Fruit fly (Drosophila melanogaster) whole organism, embryonic: ENCODE results near the gene CG14110.
A peak's percentile ranks its signal among the peaks of the same experiment; 100 is the strongest.

Experiments
- Ada2b ChIP-seq: fragments of 200-800 bp; sonication (Bioruptor generic); IDR thresholded peaks from 2 replicates; pipeline ENCODE4 v1.3.6; 2022; ENCODE audit warnings: missing biosample characterization, missing genetic modification characterization
- Asciz ChIP-seq: fragments of 200-800 bp; sonication (Bioruptor generic); optimal IDR thresholded peaks from 2 replicates; lab custom pipeline; 2017; ENCODE audit warnings: missing biosample characterization, mild to moderate bottlenecking, missing genetic modification characterization, missing genetic modification reagents
- Atf3 ChIP-seq: fragments of 200-800 bp; sonication (Bioruptor generic); optimal IDR thresholded peaks from 3 replicates; lab custom pipeline; 2016; ENCODE audit warnings: missing biosample characterization, missing genetic modification characterization
- CG10654 ChIP-seq: fragments of 200-800 bp; sonication (Bioruptor generic); optimal IDR thresholded peaks from 2 replicates; lab custom pipeline; 2016; ENCODE audit warnings: missing biosample characterization, missing genetic modification characterization
- CG12391 ChIP-seq: fragments of 200-800 bp; sonication (Bioruptor generic); optimal IDR thresholded peaks from 3 replicates; lab custom pipeline; 2018; ENCODE audit warnings: missing biosample characterization, mild to moderate bottlenecking, missing genetic modification characterization, moderate library complexity
- CG13123 ChIP-seq: fragments of 200-800 bp; sonication (Bioruptor generic); optimal IDR thresholded peaks from 2 replicates; lab custom pipeline; 2016; ENCODE audit warnings: missing biosample characterization, missing genetic modification characterization
- CG15011 ChIP-seq: fragments of 200-800 bp; sonication (Bioruptor generic); optimal IDR thresholded peaks from 3 replicates; lab custom pipeline; 2018; ENCODE audit warnings: missing biosample characterization, mild to moderate bottlenecking, missing genetic modification characterization
- CG15269 ChIP-seq: fragments of 200-800 bp; sonication (Bioruptor generic); optimal IDR thresholded peaks from 2 replicates; lab custom pipeline; 2018; ENCODE audit warnings: missing biosample characterization, mild to moderate bottlenecking, missing genetic modification characterization, moderate library complexity
- CG1529 ChIP-seq: fragments of 200-800 bp; sonication (Bioruptor generic); optimal IDR thresholded peaks from 3 replicates; lab custom pipeline; 2018; ENCODE audit warnings: missing biosample characterization, missing genetic modification characterization
- CG1603 ChIP-seq: fragments of 200-800 bp; sonication (Bioruptor generic); optimal IDR thresholded peaks from 2 replicates; lab custom pipeline; 2019; ENCODE audit warnings: missing biosample characterization, mild to moderate bottlenecking, missing genetic modification characterization, moderate library complexity
- CG17186 ChIP-seq: fragments of 200-800 bp; sonication (Bioruptor generic); optimal IDR thresholded peaks from 3 replicates; lab custom pipeline; 2017; ENCODE audit warnings: missing biosample characterization, missing genetic modification reagents, missing genetic modification characterization
- CG17328 ChIP-seq: fragments of 200-800 bp; sonication (Bioruptor generic); IDR thresholded peaks from 2 replicates; pipeline ENCODE4 v1.3.6; 2022; ENCODE audit warnings: missing biosample characterization, missing genetic modification characterization
- CG17359 ChIP-seq: fragments of 200-800 bp; sonication (Bioruptor generic); optimal IDR thresholded peaks from 3 replicates; lab custom pipeline; 2018; ENCODE audit warnings: missing biosample characterization, mild to moderate bottlenecking, missing genetic modification characterization, moderate library complexity
- CG17829 ChIP-seq: fragments of 200-800 bp; optimal IDR thresholded peaks from 2 replicates; lab custom pipeline; 2019; ENCODE audit warnings: missing biosample characterization, mild to moderate bottlenecking, missing genetic modification characterization, moderate library complexity
- CG1792 ChIP-seq: fragments of 200-800 bp; sonication (Bioruptor generic); optimal IDR thresholded peaks from 2 replicates; lab custom pipeline; 2016; ENCODE audit warnings: missing biosample characterization, missing genetic modification characterization
- CG30020 ChIP-seq: fragments of 200-800 bp; optimal IDR thresholded peaks from 2 replicates; lab custom pipeline; 2019; ENCODE audit warnings: missing biosample characterization, mild to moderate bottlenecking, missing genetic modification characterization, moderate library complexity
- CG3163 ChIP-seq: fragments of 200-800 bp; sonication (Bioruptor generic); optimal IDR thresholded peaks from 3 replicates; lab custom pipeline; 2016; ENCODE audit warnings: missing biosample characterization, missing genetic modification characterization
- CG32532 ChIP-seq: fragments of 200-800 bp; sonication (Bioruptor generic); IDR thresholded peaks from 2 replicates; pipeline ENCODE4 v1.3.6; 2022; ENCODE audit warnings: missing biosample characterization, missing genetic modification characterization
- CG3407 ChIP-seq: fragments of 200-800 bp; sonication (Bioruptor generic); optimal IDR thresholded peaks from 2 replicates; lab custom pipeline; 2018; ENCODE audit warnings: missing biosample characterization, mild to moderate bottlenecking, missing genetic modification characterization
- CG3726 ChIP-seq: fragments of 200-800 bp; sonication (Bioruptor generic); IDR thresholded peaks from 3 replicates; pipeline ENCODE4, ENCODE4 v1.3.6; 2022; ENCODE audit warnings: missing biosample characterization, missing genetic modification characterization
- CG3838 ChIP-seq: fragments of 200-800 bp; sonication (Bioruptor generic); optimal IDR thresholded peaks from 3 replicates; lab custom pipeline; 2016; ENCODE audit warnings: missing biosample characterization, missing genetic modification characterization
- CG6791 ChIP-seq: fragments of 200-800 bp; sonication (Bioruptor generic); IDR thresholded peaks from 3 replicates; pipeline ENCODE4 v1.3.6; 2022; ENCODE audit warnings: missing biosample characterization, missing genetic modification characterization; ENCODE audit not compliant: partially characterized antibody
- CG8290 ChIP-seq, 3 experiments: fragments of 200-800 bp; sonication (Bioruptor generic); optimal IDR thresholded peaks; 2 replicates each; lab custom pipeline; 2016 to 2019; ENCODE audit warnings: missing biosample characterization in 3 of 3, missing genetic modification characterization in 3 of 3, mild to moderate bottlenecking in 2 of 3, moderate library complexity in 1 of 3
- CG8924 ChIP-seq: fragments of 200-800 bp; optimal IDR thresholded peaks from 3 replicates; lab custom pipeline; 2019; ENCODE audit warnings: missing biosample characterization, mild to moderate bottlenecking, missing genetic modification characterization, moderate library complexity
- CG9215 ChIP-seq: fragments of 200-800 bp; sonication (Bioruptor generic); IDR thresholded peaks from 2 replicates; pipeline ENCODE4 v1.3.6; 2022; ENCODE audit warnings: missing biosample characterization, missing genetic modification characterization
- CTCF ChIP-seq: fragments of 200-800 bp; sonication (Bioruptor generic); optimal IDR thresholded peaks from 2 replicates; lab custom pipeline; 2017; ENCODE audit warnings: missing biosample characterization, mild to moderate bottlenecking, missing genetic modification characterization, moderate library complexity
- Deaf1 ChIP-seq: fragments of 200-800 bp; optimal IDR thresholded peaks from 3 replicates; lab custom pipeline; 2019; ENCODE audit warnings: missing biosample characterization, mild to moderate bottlenecking, missing genetic modification characterization, moderate library complexity
- Hmx ChIP-seq: fragments of 200-800 bp; sonication (Bioruptor generic); optimal IDR thresholded peaks from 2 replicates; lab custom pipeline; 2016; ENCODE audit warnings: missing biosample characterization, missing genetic modification characterization
- Lim3 ChIP-seq: fragments of 200-800 bp; sonication (Bioruptor generic); IDR thresholded peaks from 2 replicates; pipeline ENCODE4 v1.3.6; 2022; ENCODE audit warnings: missing biosample characterization, missing genetic modification characterization
- Nf-YB ChIP-seq: fragments of 200-800 bp; sonication (Bioruptor generic); optimal IDR thresholded peaks from 3 replicates; lab custom pipeline; 2019; ENCODE audit warnings: missing biosample characterization, mild to moderate bottlenecking, missing genetic modification characterization, moderate library complexity
- Sox102F ChIP-seq: fragments of 200-800 bp; sonication (Bioruptor generic); optimal IDR thresholded peaks from 2 replicates; lab custom pipeline; 2018; ENCODE audit warnings: missing biosample characterization, mild to moderate bottlenecking, missing genetic modification characterization, moderate library complexity
- Trl ChIP-seq, 3 experiments: fragments of >200 bp in 2 of 3; fragments of 200-800 bp in 1 of 3; sonication (Bioruptor generic) in 1 of 3; optimal IDR thresholded peaks; 2 replicates in 1 of 3; 3 replicates in 2 of 3; lab custom pipeline; 2016 to 2017; ENCODE audit warnings: missing biosample characterization in 1 of 3, missing genetic modification characterization in 1 of 3
- btn ChIP-seq: fragments of 200-800 bp; sonication (Bioruptor generic); optimal IDR thresholded peaks from 2 replicates; lab custom pipeline; 2016; ENCODE audit warnings: missing biosample characterization, missing genetic modification characterization
- chif ChIP-seq, 2 experiments: fragments of 200-800 bp; sonication (Bioruptor generic); optimal IDR thresholded peaks; 3 replicates each; lab custom pipeline; 2016; ENCODE audit warnings: missing biosample characterization in 2 of 2, missing genetic modification characterization in 2 of 2
- crc ChIP-seq: fragments of 200-800 bp; sonication (Bioruptor generic); optimal IDR thresholded peaks from 2 replicates; lab custom pipeline; 2016; ENCODE audit warnings: missing biosample characterization, missing genetic modification characterization
- crp ChIP-seq, 2 experiments: fragments of 200-800 bp; sonication (Bioruptor generic); optimal IDR thresholded peaks; 2 replicates in 1 of 2; 3 replicates in 1 of 2; lab custom pipeline; 2017; ENCODE audit warnings: missing biosample characterization in 2 of 2, missing genetic modification characterization in 2 of 2, mild to moderate bottlenecking in 1 of 2, moderate library complexity in 1 of 2
- dimm ChIP-seq: fragments of 200-800 bp; sonication (Bioruptor generic); IDR thresholded peaks from 2 replicates; pipeline ENCODE4 v1.3.6; 2022; ENCODE audit warnings: missing biosample characterization, missing genetic modification characterization
- dmrt11E ChIP-seq: fragments of 200-800 bp; sonication (Bioruptor generic); optimal IDR thresholded peaks from 3 replicates; lab custom pipeline; 2018; ENCODE audit warnings: missing biosample characterization, mild to moderate bottlenecking, missing genetic modification characterization, moderate library complexity
- gt ChIP-seq: fragments of 200-800 bp; sonication (Bioruptor generic); IDR thresholded peaks from 2 replicates; pipeline ENCODE4 v1.3.6; 2022; ENCODE audit warnings: missing biosample characterization, missing genetic modification characterization
- kni ChIP-seq: fragments of 200-800 bp; sonication (Bioruptor generic); optimal IDR thresholded peaks from 3 replicates; lab custom pipeline; 2017; ENCODE audit warnings: mild to moderate bottlenecking, missing biosample characterization, missing genetic modification reagents, missing genetic modification characterization
- nerfin-1 ChIP-seq: fragments of 200-800 bp; sonication (Bioruptor generic); optimal IDR thresholded peaks from 3 replicates; lab custom pipeline; 2019; ENCODE audit warnings: missing biosample characterization, mild to moderate bottlenecking, missing genetic modification characterization, moderate library complexity
- peb ChIP-seq: fragments of 200-800 bp; sonication (Bioruptor generic); IDR thresholded peaks from 2 replicates; pipeline ENCODE4 v1.3.6; 2022; ENCODE audit warnings: missing biosample characterization, missing genetic modification characterization
- phol ChIP-seq: fragments of 200-800 bp; sonication (Bioruptor generic); optimal IDR thresholded peaks from 3 replicates; lab custom pipeline; 2018; ENCODE audit warnings: missing biosample characterization, mild to moderate bottlenecking, missing genetic modification characterization, moderate library complexity
- prd ChIP-seq, 3 experiments: fragments of >200 bp in 2 of 3; fragments of 200-800 bp in 1 of 3; sonication (Bioruptor generic) in 1 of 3; optimal IDR thresholded peaks in 2 of 3; IDR thresholded peaks in 1 of 3; 2 replicates in 2 of 3; 3 replicates in 1 of 3; pipeline versions ENCODE4 v1.3.6 to Lab custom; 2017 to 2022; ENCODE audit warnings: missing biosample characterization in 1 of 3, missing genetic modification characterization in 1 of 3
- run ChIP-seq: fragments of 200-800 bp; sonication (Bioruptor generic); optimal IDR thresholded peaks from 3 replicates; lab custom pipeline; 2018; ENCODE audit warnings: missing biosample characterization, mild to moderate bottlenecking, missing genetic modification characterization
- schlank ChIP-seq: fragments of 200-800 bp; sonication (Bioruptor generic); optimal IDR thresholded peaks from 2 replicates; lab custom pipeline; 2018; ENCODE audit warnings: missing biosample characterization, mild to moderate bottlenecking, missing genetic modification characterization
- so ChIP-seq: fragments of 200-800 bp; sonication (Bioruptor generic); IDR thresholded peaks from 3 replicates; pipeline ENCODE4 v1.3.6; 2022; ENCODE audit warnings: missing biosample characterization, missing genetic modification characterization
- stc ChIP-seq: fragments of 200-800 bp; sonication (Bioruptor generic); IDR thresholded peaks from 2 replicates; pipeline ENCODE4 v1.3.6; 2022; ENCODE audit warnings: missing biosample characterization, missing genetic modification characterization
- tna ChIP-seq: fragments of 200-800 bp; sonication (Bioruptor generic); IDR thresholded peaks from 2 replicates; pipeline ENCODE4 v1.3.6; 2022; ENCODE audit warnings: missing biosample characterization, missing genetic modification characterization; ENCODE audit not compliant: partially characterized antibody
- trh ChIP-seq: fragments of 200-800 bp; sonication (Bioruptor generic); optimal IDR thresholded peaks from 2 replicates; lab custom pipeline; 2016; ENCODE audit warnings: missing biosample characterization, missing genetic modification characterization

Gene CG14110

dm6 chr3L:13400872-13401418, 16.4 kb downstream of the CG14110 start, which contains the start of gene sens (continued):
- TF ChIP-seq CG17328 (GFP tag; lab: Robert Waterston, UW) (no peak), gt (GFP tag; lab: Robert Waterston, UW) (no peak), kni (GFP tag; lab: Kevin White, UChicago) (peak; percentile 45), Nf-YB (GFP tag; lab: Kevin White, UChicago) (peak; percentile 92), btn (GFP tag; lab: Kevin White, UChicago) (no peak), CG12391 (tag; lab: Kevin White, UChicago) (no peak), CG30020 (tag; lab: Kevin White, UChicago) (no peak), Ada2b (GFP tag; lab: Robert Waterston, UW) (no peak), CG1603 (tag; lab: Kevin White, UChicago) (no peak), CG3726 (GFP tag; lab: Robert Waterston, UW) (no peak), tna (GFP tag; lab: Robert Waterston, UW) (no peak), dimm (GFP tag; lab: Robert Waterston, UW) (no peak), CG9215 (no peak), chif (GFP tag; optimal IDR thresholded peaks at IDR 0.05; lab: Kevin White, UChicago) (no peak), so (no peak), CG1529 (GFP tag; lab: Kevin White, UChicago) (no peak), crp (GFP tag; optimal IDR thresholded peaks at IDR 0.05; lab: Kevin White, UChicago) (no peak), Atf3 (GFP tag; lab: Kevin White, UChicago) (no peak), dmrt11E (tag; lab: Kevin White, UChicago) (no peak), stc (no peak), nerfin-1 (tag; lab: Kevin White, UChicago) (no peak), run (tag; lab: Kevin White, UChicago) (no peak), Lim3 (GFP tag; lab: Robert Waterston, UW) (no peak), peb (GFP tag; lab: Robert Waterston, UW) (no peak), CG13123 (GFP tag; lab: Kevin White, UChicago) (no peak), Trl (optimal IDR thresholded peaks at IDR 0.05; lab: Kevin White, UChicago) (peak in 1 of 2 experiments; percentile 11), Trl (GFP tag; optimal IDR thresholded peaks at IDR 0.05; lab: Kevin White, UChicago) (no peak), phol (tag; lab: Kevin White, UChicago) (no peak), schlank (tag; lab: Kevin White, UChicago) (no peak), CG8290 (GFP tag; optimal IDR thresholded peaks at IDR 0.05; lab: Kevin White, UChicago) (no peak), CG8290 (tag; optimal IDR thresholded peaks at IDR 0.05; lab: Kevin White, UChicago) (no peak), Sox102F (no peak), trh (GFP tag; lab: Kevin White, UChicago) (no peak), Hmx (no peak), CG32532 (GFP tag; lab: Robert Waterston, UW) (no peak), CG17829 (tag; lab: Kevin White, UChicago) (peak; percentile 64), CG6791 (GFP tag; lab: Robert Waterston, UW) (no peak), CG1792 (GFP tag; lab: Kevin White, UChicago) (no peak), crc (GFP tag; lab: Kevin White, UChicago) (no peak), CG10654 (no peak), prd (optimal IDR thresholded peaks at IDR 0.05; lab: Kevin White, UChicago) (no peak), prd (GFP tag; IDR thresholded peaks at IDR 0.05; lab: Robert Waterston, UW) (no peak), CG3407 (GFP tag; lab: Kevin White, UChicago) (no peak), CG15011 (GFP tag; lab: Kevin White, UChicago) (no peak), CG17359 (no peak), Asciz (no peak), CG3163 (GFP tag; lab: Kevin White, UChicago) (no peak), Deaf1 (peak; percentile 59), CG17186 (GFP tag; lab: Kevin White, UChicago) (no peak), CG3838 (GFP tag; lab: Kevin White, UChicago) (no peak), CTCF (no peak), CG8924 (tag; lab: Kevin White, UChicago) (no peak), CG15269 (tag; lab: Kevin White, UChicago) (no peak)
